Fruit fly (Drosophila melanogaster) whole organism, adult: Measurements from ENCODE around the gene Lk.

Source experiments
- CG11617 ChIP-seq: fragments of 200-800 bp; sonication (Bioruptor generic); optimal IDR thresholded peaks from 2 replicates; lab custom pipeline; 2017; ENCODE audit warnings: mild to moderate bottlenecking, missing biosample characterization, missing genetic modification reagents, missing genetic modification characterization
- CG12768 ChIP-seq: fragments of 200-800 bp; sonication (Bioruptor generic); optimal IDR thresholded peaks from 2 replicates; lab custom pipeline; 2017; ENCODE audit warnings: missing biosample characterization, missing genetic modification characterization, mild to moderate bottlenecking, moderate library complexity, missing genetic modification reagents
- CG14711 ChIP-seq: fragments of 200-800 bp; sonication (Bioruptor generic); optimal IDR thresholded peaks from 2 replicates; lab custom pipeline; 2018; ENCODE audit warnings: missing biosample characterization, mild to moderate bottlenecking, missing genetic modification characterization, moderate library complexity
- CG1620 ChIP-seq: fragments of 200-800 bp; sonication (Bioruptor generic); optimal IDR thresholded peaks from 2 replicates; lab custom pipeline; 2016; ENCODE audit warnings: missing biosample characterization, missing genetic modification characterization
- CG33017 ChIP-seq: fragments of 200-800 bp; sonication (Bioruptor generic); optimal IDR thresholded peaks from 2 replicates; lab custom pipeline; 2018; ENCODE audit warnings: missing biosample characterization, mild to moderate bottlenecking, missing genetic modification characterization, moderate library complexity
- CG5204 ChIP-seq: fragments of 200-800 bp; sonication (Bioruptor generic); optimal IDR thresholded peaks from 2 replicates; lab custom pipeline; 2016; ENCODE audit warnings: missing biosample characterization, missing genetic modification characterization
- CG7045 ChIP-seq: fragments of 200-800 bp; sonication (Bioruptor generic); optimal IDR thresholded peaks from 2 replicates; lab custom pipeline; 2017; ENCODE audit warnings: missing biosample characterization, mild to moderate bottlenecking, missing genetic modification characterization
- CG7101 ChIP-seq: fragments of 200-800 bp; sonication (Bioruptor generic); optimal IDR thresholded peaks from 2 replicates; lab custom pipeline; 2018; ENCODE audit warnings: missing biosample characterization, mild to moderate bottlenecking, missing genetic modification characterization, moderate library complexity
- Clk ChIP-seq: fragments of 200-800 bp; sonication (Bioruptor generic); optimal IDR thresholded peaks from 2 replicates; lab custom pipeline; 2017; ENCODE audit warnings: missing biosample characterization, missing genetic modification characterization
- Crg-1 ChIP-seq: fragments of 200-800 bp; sonication (Bioruptor generic); optimal IDR thresholded peaks from 2 replicates; lab custom pipeline; 2016; ENCODE audit warnings: missing biosample characterization, missing genetic modification characterization
- Hr96 ChIP-seq: fragments of 200-800 bp; sonication (Bioruptor generic); optimal IDR thresholded peaks from 2 replicates; lab custom pipeline; 2016; ENCODE audit warnings: missing biosample characterization, missing genetic modification characterization
- Mnt ChIP-seq: fragments of 200-800 bp; sonication (Bioruptor generic); optimal IDR thresholded peaks from 2 replicates; lab custom pipeline; 2016; ENCODE audit warnings: missing biosample characterization, mild to moderate bottlenecking, missing genetic modification characterization
- bab1 ChIP-seq: fragments of 200-800 bp; sonication (Bioruptor generic); optimal IDR thresholded peaks from 3 replicates; lab custom pipeline; 2019; ENCODE audit warnings: missing biosample characterization, mild to moderate bottlenecking, missing genetic modification characterization, moderate library complexity
- cic ChIP-seq: fragments of 200-800 bp; sonication (Bioruptor generic); optimal IDR thresholded peaks from 2 replicates; lab custom pipeline; 2017; ENCODE audit warnings: missing biosample characterization, mild to moderate bottlenecking, missing genetic modification characterization, moderate library complexity
- cnc ChIP-seq, 2 experiments: fragments of >200 bp; optimal IDR thresholded peaks; 2 replicates each; lab custom pipeline; 2017
- kay ChIP-seq: fragments of 200-800 bp; sonication (Bioruptor generic); peaks from one replicate; lab custom pipeline; 2016; ENCODE audit warnings: missing biosample characterization, missing genetic modification characterization, borderline replicate concordance
- ovo ChIP-seq: fragments of 200-800 bp; sonication (Bioruptor generic); optimal IDR thresholded peaks from 2 replicates; lab custom pipeline; 2016; ENCODE audit warnings: missing biosample characterization, missing genetic modification characterization
- pad ChIP-seq: fragments of 200-800 bp; sonication (Bioruptor generic); optimal IDR thresholded peaks from 3 replicates; lab custom pipeline; 2017; ENCODE audit warnings: missing biosample characterization, missing genetic modification characterization, mild to moderate bottlenecking, moderate library complexity, missing genetic modification reagents
- tj ChIP-seq: fragments of 200-800 bp; sonication (Bioruptor generic); optimal IDR thresholded peaks from 3 replicates; lab custom pipeline; 2017; ENCODE audit warnings: missing biosample characterization, mild to moderate bottlenecking, missing genetic modification characterization, moderate library complexity
- toe ChIP-seq: fragments of 200-800 bp; sonication (Bioruptor generic); optimal IDR thresholded peaks from 2 replicates; lab custom pipeline; 2016; ENCODE audit warnings: missing biosample characterization, missing genetic modification characterization

Lk gene

DNA sequence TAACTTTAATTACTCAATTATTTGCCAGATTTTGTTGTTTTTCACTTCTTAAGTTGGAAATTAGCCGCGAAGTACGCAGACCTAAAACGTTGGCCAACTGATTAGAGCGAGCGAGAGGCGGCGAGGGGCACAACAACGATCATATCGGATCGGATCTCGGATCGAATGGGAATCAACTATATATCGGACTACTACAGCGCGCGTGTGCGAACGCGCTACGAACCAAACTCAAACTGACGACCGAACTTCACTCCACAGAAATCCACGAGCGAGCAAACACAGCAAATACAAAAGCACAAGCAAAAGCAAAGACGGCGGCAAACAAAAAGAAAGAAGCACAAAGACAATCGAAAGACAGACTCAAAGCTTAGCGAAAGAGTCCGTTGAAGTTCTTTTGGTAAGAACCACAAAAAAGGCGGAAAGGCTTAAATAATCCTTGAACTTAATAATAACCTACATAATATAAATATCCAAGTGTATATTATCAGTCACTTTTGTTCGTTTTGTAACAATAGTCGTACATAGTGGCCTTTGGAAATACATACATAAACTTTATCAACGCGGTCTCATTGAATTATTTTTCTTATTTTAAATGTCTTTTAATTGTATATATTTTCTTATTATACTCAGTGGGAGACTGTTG, 24.4 kb downstream of the Lk start, which contains the start of the genes bbg and CG43246:
Gene bbg, minus strand, starts transcription at position 235 of the 643 bp plus-strand sequence.
Gene CG43246, plus strand, starts transcription at position 593 of the 643 bp plus-strand sequence.
- TF ChIP-seq CG7045 (GFP tag; lab: Kevin White, UChicago) = no peak
- no peak for TF ChIP-seq pad (GFP tag; lab: Kevin White, UChicago)
- no peak for TF ChIP-seq CG1620 (GFP tag; lab: Kevin White, UChicago)
- no peak for TF ChIP-seq Clk
- no peak for TF ChIP-seq cnc (optimal IDR thresholded peaks at IDR 0.05; lab: Kevin White, UChicago)
- TF ChIP-seq CG33017 (tag; lab: Kevin White, UChicago) = no peak
- no peak for TF ChIP-seq Crg-1 (GFP tag; lab: Kevin White, UChicago)

DNA sequence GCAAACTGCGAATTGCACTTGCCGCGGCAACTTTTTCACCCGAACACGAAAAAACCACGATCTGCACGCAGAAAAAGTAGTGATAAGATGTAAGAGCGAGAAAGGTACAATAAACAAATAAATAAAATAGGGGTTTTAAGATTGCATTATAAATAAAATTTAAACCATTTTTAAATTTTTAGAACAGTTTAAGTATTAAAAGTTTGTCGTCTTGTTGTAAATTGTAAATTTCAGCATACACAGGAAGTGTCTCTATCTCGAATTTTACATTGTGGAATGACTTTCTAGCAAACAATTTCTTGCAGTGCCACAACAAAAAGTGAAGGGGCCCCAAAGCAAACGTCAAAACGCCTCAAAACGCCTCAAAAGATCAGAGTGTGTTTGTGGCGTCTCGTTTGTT, 25.9 kb downstream of the Lk start:
- TF ChIP-seq Clk = no peak
- no peak for TF ChIP-seq Hr96 (GFP tag; lab: Kevin White, UChicago)
- no peak for TF ChIP-seq cnc (optimal IDR thresholded peaks at IDR 0.05; lab: Kevin White, UChicago)
- TF ChIP-seq CG7101 (tag; lab: Kevin White, UChicago) = no peak
- TF ChIP-seq CG11617 (GFP tag; lab: Kevin White, UChicago) = no peak

DNA sequence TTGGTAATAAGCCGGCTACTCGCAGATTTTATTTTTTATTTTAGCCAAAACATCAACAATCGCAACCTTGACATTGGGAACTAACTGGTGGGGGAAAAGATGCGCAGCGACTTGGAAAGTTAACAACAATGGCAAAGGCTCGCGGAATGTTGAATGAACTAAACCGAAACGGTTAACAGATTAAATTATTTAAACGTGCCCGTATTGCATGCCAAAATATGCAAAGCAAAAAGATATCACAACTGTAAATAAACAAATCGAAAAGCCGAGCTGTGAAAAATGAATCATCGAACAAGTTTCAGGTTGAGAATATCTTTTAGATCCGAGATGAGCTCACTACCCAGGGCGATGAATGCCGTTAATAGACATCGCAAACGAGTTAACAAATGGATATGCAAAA, 27.5 kb downstream of the Lk start:
- TF ChIP-seq CG1620 (GFP tag; lab: Kevin White, UChicago) = no peak
- TF ChIP-seq bab1 (GFP tag; lab: Kevin White, UChicago) = no peak
- no peak for TF ChIP-seq CG7101 (tag; lab: Kevin White, UChicago)
- TF ChIP-seq CG12768 (GFP tag; lab: Kevin White, UChicago) = no peak
- TF ChIP-seq pad (GFP tag; lab: Kevin White, UChicago) = no peak
- no peak for TF ChIP-seq tj (GFP tag; lab: Kevin White, UChicago)
- no peak for TF ChIP-seq kay (GFP tag; lab: Kevin White, UChicago)
- TF ChIP-seq CG33017 (tag; lab: Kevin White, UChicago) = no peak
- no peak for TF ChIP-seq Mnt (GFP tag; lab: Kevin White, UChicago)

DNA sequence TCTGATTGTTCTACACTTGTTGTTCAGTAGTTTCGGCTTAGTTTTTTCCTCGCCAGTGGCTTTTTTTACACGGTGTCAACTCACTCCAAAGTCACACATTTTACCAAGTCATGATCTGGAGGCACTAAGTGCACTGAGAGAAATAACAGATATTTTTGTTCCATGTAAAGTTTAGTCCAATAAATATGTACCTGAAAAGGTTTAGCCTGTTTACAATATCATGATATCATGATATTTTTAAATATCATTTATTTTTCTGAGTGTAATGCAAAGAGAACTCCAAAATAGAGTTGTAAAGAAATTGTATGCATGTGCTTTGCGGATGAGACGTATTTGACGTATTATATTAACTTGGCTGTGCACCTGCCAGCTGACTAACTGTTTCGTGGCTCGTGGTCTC, 28.8 kb downstream of the Lk start:
- TF ChIP-seq CG7101 (tag; lab: Kevin White, UChicago) (no peak), CG7045 (GFP tag; lab: Kevin White, UChicago) (no peak), Clk (no peak), Mnt (GFP tag; lab: Kevin White, UChicago) (no peak), kay (GFP tag; lab: Kevin White, UChicago) (no peak), CG1620 (GFP tag; lab: Kevin White, UChicago) (no peak), toe (GFP tag; lab: Kevin White, UChicago) (no peak)

DNA sequence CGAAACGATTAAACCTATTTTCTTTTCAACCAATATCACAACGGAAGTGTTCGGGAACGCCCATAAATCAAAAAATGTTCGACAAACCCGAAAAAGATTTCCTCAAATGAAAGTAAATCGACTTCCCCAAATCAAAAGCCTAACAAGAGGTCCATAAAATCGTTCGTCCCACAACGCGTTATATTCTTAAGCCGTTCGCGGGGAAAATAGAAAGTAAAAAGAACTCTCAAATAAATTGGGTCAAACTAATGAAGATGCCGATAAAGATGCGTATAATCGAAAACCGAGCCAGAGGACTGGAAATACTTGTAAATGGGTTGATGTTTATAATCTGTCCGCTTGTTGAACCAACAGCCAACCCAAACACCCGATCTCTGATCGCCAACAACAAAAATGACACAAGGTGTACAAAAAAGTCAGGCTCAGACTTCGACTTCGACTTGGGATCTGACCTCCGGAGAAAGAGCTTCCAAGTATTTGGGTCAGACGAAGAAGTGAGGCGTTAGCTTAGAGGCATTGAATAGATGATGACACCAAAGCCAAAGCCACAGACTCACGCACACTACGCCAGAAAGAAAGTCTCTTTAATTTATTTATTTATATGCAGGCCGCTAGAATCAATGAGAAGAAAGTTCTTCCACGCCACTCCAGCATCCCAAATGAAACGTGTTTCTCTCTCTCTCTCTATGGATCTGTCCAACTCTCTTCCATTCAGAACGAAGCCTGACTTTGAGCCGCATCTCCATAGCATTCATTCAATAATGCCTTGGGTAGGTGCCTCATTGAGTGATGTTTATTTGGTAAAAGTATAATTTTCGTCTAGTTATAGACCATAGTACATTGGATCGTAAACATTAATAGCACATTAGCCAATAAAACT, 37.8 kb downstream of the Lk start:
- TF ChIP-seq ovo (GFP tag; lab: Kevin White, UChicago) (no peak), Mnt (GFP tag; lab: Kevin White, UChicago) (no peak), bab1 (GFP tag; lab: Kevin White, UChicago) (no peak), CG5204 (GFP tag; lab: Kevin White, UChicago) (no peak), CG7101 (tag; lab: Kevin White, UChicago) (no peak), cic (GFP tag; lab: Kevin White, UChicago) (no peak)

DNA sequence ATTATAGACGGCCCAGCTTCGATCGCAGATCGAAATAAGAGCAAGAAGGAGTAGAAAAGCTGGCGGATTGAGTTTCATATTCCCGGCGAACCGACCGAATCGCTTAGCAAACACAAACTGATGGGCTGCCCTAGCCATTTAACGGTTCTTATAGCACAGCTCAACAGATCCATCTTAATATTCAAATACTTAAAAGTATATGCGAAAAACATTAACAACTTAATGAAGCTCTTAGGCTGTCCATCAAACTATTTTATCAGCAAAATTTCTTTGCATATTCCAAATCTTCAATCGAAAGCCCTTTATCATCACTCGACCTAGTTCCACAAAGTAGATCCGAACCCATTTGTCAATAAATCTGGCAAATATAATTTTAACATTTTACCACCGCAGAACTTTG, 39.0 kb downstream of the Lk start, which contains the start of gene CG4613:
Gene CG4613, minus strand, starts transcription at position 101 of the 400 bp plus-strand sequence.
- no peak for TF ChIP-seq Hr96 (GFP tag; lab: Kevin White, UChicago)
- no peak for TF ChIP-seq tj (GFP tag; lab: Kevin White, UChicago)
- TF ChIP-seq ovo (GFP tag; lab: Kevin White, UChicago) = no peak
- TF ChIP-seq CG7045 (GFP tag; lab: Kevin White, UChicago) = no peak

DNA sequence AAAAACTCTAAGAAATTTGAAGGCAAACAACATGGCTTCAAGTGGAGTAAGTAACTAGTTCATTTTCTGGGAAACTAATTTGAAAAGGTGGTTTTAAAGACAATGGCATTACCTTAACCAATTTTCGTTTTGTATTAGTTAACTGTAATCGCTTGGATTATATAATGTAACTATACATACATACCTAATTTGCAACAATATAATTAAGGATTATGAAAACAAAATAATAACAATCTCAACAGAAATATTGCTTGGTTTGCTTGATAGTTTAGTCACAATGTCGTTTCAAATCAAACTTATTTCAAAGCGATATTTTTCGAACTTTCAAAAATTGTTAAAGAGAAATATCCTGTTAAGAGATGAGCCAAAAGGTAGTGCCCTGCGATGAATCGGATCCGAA, 43.0 kb downstream of the Lk start, which contains the start of gene CG9592:
Gene CG9592, plus strand, starts transcription at position 301 of the 400 bp plus-strand sequence.
- TF ChIP-seq bab1 (GFP tag; lab: Kevin White, UChicago) (no peak), CG14711 (tag; lab: Kevin White, UChicago) (no peak), ovo (GFP tag; lab: Kevin White, UChicago) (no peak), Mnt (GFP tag; lab: Kevin White, UChicago) (no peak), CG33017 (tag; lab: Kevin White, UChicago) (no peak), Crg-1 (GFP tag; lab: Kevin White, UChicago) (no peak), CG11617 (GFP tag; lab: Kevin White, UChicago) (no peak), kay (GFP tag; lab: Kevin White, UChicago) (no peak), CG1620 (GFP tag; lab: Kevin White, UChicago) (no peak), CG12768 (GFP tag; lab: Kevin White, UChicago) (no peak), Hr96 (GFP tag; lab: Kevin White, UChicago) (no peak), tj (GFP tag; lab: Kevin White, UChicago) (no peak), cnc (optimal IDR thresholded peaks at IDR 0.05; lab: Kevin White, UChicago) (no peak), Clk (no peak), CG7045 (GFP tag; lab: Kevin White, UChicago) (no peak)
